Worm (Caenorhabditis elegans): ENCODE measurements around the gene F08F8.10.

ce11 chrIII:7336214-7336613 lies 21.0 kb downstream of the F08F8.10 start, which contains the start of gene gsp-2:
- no peak for TF ChIP-seq hmbx-1 (tag; optimal IDR thresholded peaks at IDR 0.05)
- TF ChIP-seq ceh-13 (GFP tag; optimal IDR thresholded peaks at IDR 0.05): no peak
- TF ChIP-seq ama-1 (optimal IDR thresholded peaks at IDR 0.05): no peak
